Fruit fly (Drosophila melanogaster) whole organism, embryonic: Measurements from ENCODE around the gene CG13385.

Experiments
- CG11093 ChIP-seq: fragments of 200-800 bp; sonication (Bioruptor generic); IDR thresholded peaks from 3 replicates; pipeline ENCODE4 v1.3.6; 2022; ENCODE audit warnings: missing biosample characterization, missing genetic modification characterization
- CG13287 ChIP-seq: fragments of 200-800 bp; sonication (Bioruptor generic); IDR thresholded peaks from 2 replicates; pipeline ENCODE4 v1.3.6; 2022; ENCODE audit warnings: missing biosample characterization, missing genetic modification characterization; ENCODE audit not compliant: partially characterized antibody
- CG14667 ChIP-seq: fragments of 200-800 bp; sonication (Bioruptor generic); IDR thresholded peaks from 2 replicates; pipeline ENCODE4 v1.3.6; 2022; ENCODE audit warnings: missing biosample characterization, missing genetic modification characterization
- CG17186 ChIP-seq: fragments of 200-800 bp; sonication (Bioruptor generic); optimal IDR thresholded peaks from 3 replicates; lab custom pipeline; 2017; ENCODE audit warnings: missing biosample characterization, missing genetic modification reagents, missing genetic modification characterization
- CG17568 ChIP-seq: fragments of 200-800 bp; sonication (Bioruptor generic); optimal IDR thresholded peaks from 2 replicates; lab custom pipeline; 2018; ENCODE audit warnings: missing biosample characterization, mild to moderate bottlenecking, missing genetic modification characterization, moderate library complexity
- CG2678 ChIP-seq: fragments of 200-800 bp; sonication (Bioruptor generic); optimal IDR thresholded peaks from 3 replicates; lab custom pipeline; 2019; ENCODE audit warnings: missing biosample characterization, mild to moderate bottlenecking, missing genetic modification characterization, moderate library complexity
- CG31388 ChIP-seq: fragments of 200-800 bp; sonication (Bioruptor generic); optimal IDR thresholded peaks from 2 replicates; lab custom pipeline; 2016; ENCODE audit warnings: missing biosample characterization, missing genetic modification characterization
- CG32767 ChIP-seq: fragments of 200-800 bp; sonication (Bioruptor generic); IDR thresholded peaks from 2 replicates; pipeline ENCODE4 v1.3.6; 2022; ENCODE audit warnings: missing biosample characterization, missing genetic modification characterization
- CG34422 ChIP-seq: fragments of 200-800 bp; sonication (Bioruptor generic); IDR thresholded peaks from 3 replicates; pipeline ENCODE4 v1.3.6; 2022; ENCODE audit warnings: missing biosample characterization, missing genetic modification characterization
- CG6175 ChIP-seq: fragments of 200-800 bp; sonication (Bioruptor generic); IDR thresholded peaks from 3 replicates; pipeline ENCODE4 v1.3.6; 2022; ENCODE audit warnings: missing biosample characterization, missing genetic modification characterization
- CG6254 ChIP-seq: fragments of 200-800 bp; sonication (Bioruptor generic); optimal IDR thresholded peaks from 3 replicates; lab custom pipeline; 2017; ENCODE audit warnings: mild to moderate bottlenecking, missing biosample characterization, missing genetic modification reagents, missing genetic modification characterization
- CG6654 ChIP-seq: fragments of 200-800 bp; sonication (Bioruptor generic); optimal IDR thresholded peaks from 2 replicates; lab custom pipeline; 2017; ENCODE audit warnings: missing biosample characterization, mild to moderate bottlenecking, missing genetic modification characterization
- CG7271 ChIP-seq: fragments of 200-800 bp; sonication (Bioruptor generic); optimal IDR thresholded peaks from 2 replicates; lab custom pipeline; 2018; ENCODE audit warnings: missing biosample characterization, mild to moderate bottlenecking, missing genetic modification characterization, moderate library complexity
- CG7745 ChIP-seq: fragments of 200-800 bp; sonication (Bioruptor generic); optimal IDR thresholded peaks from 2 replicates; lab custom pipeline; 2018; ENCODE audit warnings: missing biosample characterization, mild to moderate bottlenecking, missing genetic modification characterization, moderate library complexity
- CG8944 ChIP-seq: fragments of 200-800 bp; sonication (Bioruptor generic); optimal IDR thresholded peaks from 3 replicates; lab custom pipeline; 2016; ENCODE audit warnings: missing biosample characterization, missing genetic modification characterization
- Chrac-16 ChIP-seq: fragments of 200-800 bp; sonication (Bioruptor generic); optimal IDR thresholded peaks from 3 replicates; lab custom pipeline; 2016; ENCODE audit warnings: missing biosample characterization, missing genetic modification characterization
- Dek ChIP-seq: fragments of 200-800 bp; sonication (Bioruptor generic); optimal IDR thresholded peaks from 3 replicates; lab custom pipeline; 2019; ENCODE audit warnings: missing biosample characterization, mild to moderate bottlenecking, missing genetic modification characterization, moderate library complexity
- Drgx ChIP-seq: fragments of 200-800 bp; sonication (Bioruptor generic); IDR thresholded peaks from 2 replicates; pipeline ENCODE4 v1.3.6; 2022; ENCODE audit warnings: missing biosample characterization, missing genetic modification characterization
- E2f1 ChIP-seq: fragments of 200-800 bp; sonication (Bioruptor generic); IDR thresholded peaks from 2 replicates; pipeline ENCODE4 v1.3.6; 2022; ENCODE audit warnings: missing biosample characterization, missing genetic modification characterization
- ERR ChIP-seq: fragments of 200-800 bp; sonication (Bioruptor generic); optimal IDR thresholded peaks from 2 replicates; lab custom pipeline; 2016; ENCODE audit warnings: missing biosample characterization, missing genetic modification characterization
- Hr78 ChIP-seq, 2 experiments: fragments of 200-800 bp in 1 of 2; fragments of >200 bp in 1 of 2; sonication (Bioruptor generic) in 1 of 2; optimal IDR thresholded peaks; 2 replicates each; lab custom pipeline; 2017 to 2019; ENCODE audit warnings: missing biosample characterization in 2 of 2, missing genetic modification characterization in 2 of 2, mild to moderate bottlenecking in 1 of 2, moderate library complexity in 1 of 2
- Lim3 ChIP-seq: fragments of 200-800 bp; sonication (Bioruptor generic); IDR thresholded peaks from 2 replicates; pipeline ENCODE4 v1.3.6; 2022; ENCODE audit warnings: missing biosample characterization, missing genetic modification characterization
- Lpt ChIP-seq: fragments of >200 bp; optimal IDR thresholded peaks from 2 replicates; lab custom pipeline; 2018; ENCODE audit warnings: missing biosample characterization, missing genetic modification characterization
- NfI ChIP-seq: fragments of 200-800 bp; sonication (Bioruptor generic); optimal IDR thresholded peaks from 3 replicates; lab custom pipeline; 2018; ENCODE audit warnings: missing biosample characterization, mild to moderate bottlenecking, missing genetic modification characterization, moderate library complexity
- Opbp ChIP-seq: fragments of 200-800 bp; sonication (Bioruptor generic); IDR thresholded peaks from 3 replicates; pipeline ENCODE4 v1.3.6; 2022; ENCODE audit warnings: missing biosample characterization, missing genetic modification characterization; ENCODE audit not compliant: partially characterized antibody
- Ptx1 ChIP-seq: fragments of 200-800 bp; sonication (Bioruptor generic); IDR thresholded peaks from 2 replicates; pipeline ENCODE4 v1.3.6; 2022; ENCODE audit warnings: missing biosample characterization, missing genetic modification characterization
- Rfx ChIP-seq: fragments of 200-800 bp; sonication (Bioruptor generic); IDR thresholded peaks from 2 replicates; pipeline ENCODE4 v1.3.6; 2022; ENCODE audit warnings: missing biosample characterization, missing genetic modification characterization
- Six4 ChIP-seq: fragments of 200-800 bp; sonication (Bioruptor generic); optimal IDR thresholded peaks from 2 replicates; lab custom pipeline; 2016; ENCODE audit warnings: missing biosample characterization, missing genetic modification characterization
- Sox100B ChIP-seq: fragments of 200-800 bp; sonication (Bioruptor generic); optimal IDR thresholded peaks from 3 replicates; lab custom pipeline; 2018; ENCODE audit warnings: missing biosample characterization, mild to moderate bottlenecking, missing genetic modification characterization
- Xrp1 ChIP-seq: fragments of 200-800 bp; sonication (Bioruptor generic); IDR thresholded peaks from 2 replicates; pipeline ENCODE4 v1.3.6; 2022; ENCODE audit warnings: missing biosample characterization, missing genetic modification characterization
- ab ChIP-seq: fragments of 200-800 bp; sonication (Bioruptor generic); optimal IDR thresholded peaks from 2 replicates; lab custom pipeline; 2016; ENCODE audit warnings: missing biosample characterization, missing genetic modification characterization
- chif ChIP-seq, 2 experiments: fragments of 200-800 bp; sonication (Bioruptor generic); optimal IDR thresholded peaks; 3 replicates each; lab custom pipeline; 2016; ENCODE audit warnings: missing biosample characterization in 2 of 2, missing genetic modification characterization in 2 of 2
- dm ChIP-seq: fragments of 200-800 bp; sonication (Bioruptor generic); optimal IDR thresholded peaks from 3 replicates; lab custom pipeline; 2016; ENCODE audit warnings: missing biosample characterization, missing genetic modification characterization
- hbn ChIP-seq: fragments of 200-800 bp; sonication (Bioruptor generic); IDR thresholded peaks from 2 replicates; pipeline ENCODE4 v1.3.6; 2022; ENCODE audit warnings: missing biosample characterization, missing genetic modification characterization; ENCODE audit not compliant: partially characterized antibody
- hth ChIP-seq: fragments of >200 bp; optimal IDR thresholded peaks from 2 replicates; lab custom pipeline; 2017; ENCODE audit warnings: inconsistent platforms
- kah ChIP-seq: fragments of 200-800 bp; sonication (Bioruptor generic); optimal IDR thresholded peaks from 2 replicates; lab custom pipeline; 2018; ENCODE audit warnings: missing biosample characterization, mild to moderate bottlenecking, missing genetic modification characterization
- lbe ChIP-seq: fragments of 200-800 bp; sonication (Bioruptor generic); optimal IDR thresholded peaks from 2 replicates; lab custom pipeline; 2016; ENCODE audit warnings: missing biosample characterization, mild to moderate bottlenecking, missing genetic modification characterization
- maf-S ChIP-seq: fragments of 200-800 bp; sonication (Bioruptor generic); optimal IDR thresholded peaks from 2 replicates; lab custom pipeline; 2016; ENCODE audit warnings: missing biosample characterization, missing genetic modification characterization
- mam ChIP-seq: fragments of 200-800 bp; sonication (Bioruptor generic); optimal IDR thresholded peaks from 3 replicates; lab custom pipeline; 2016; ENCODE audit warnings: missing biosample characterization, missing genetic modification characterization
- mld ChIP-seq: fragments of 200-800 bp; sonication (Bioruptor generic); IDR thresholded peaks from 3 replicates; pipeline ENCODE4 v1.3.6; 2022; ENCODE audit warnings: missing biosample characterization, missing genetic modification characterization; ENCODE audit not compliant: partially characterized antibody
- nerfin-2 ChIP-seq: fragments of 200-800 bp; sonication (Bioruptor generic); IDR thresholded peaks from 2 replicates; pipeline ENCODE4 v1.3.6; 2022; ENCODE audit warnings: missing biosample characterization, missing genetic modification characterization; ENCODE audit not compliant: partially characterized antibody
- otp ChIP-seq: fragments of 200-800 bp; sonication (Bioruptor generic); IDR thresholded peaks from 3 replicates; pipeline ENCODE4, ENCODE4 v1.3.6; 2022; ENCODE audit warnings: missing biosample characterization, missing genetic modification characterization
- sens ChIP-seq: fragments of 200-800 bp; sonication (Bioruptor generic); peaks from one replicate; lab custom pipeline; 2016; ENCODE audit warnings: missing biosample characterization, missing genetic modification characterization
- sens-2 ChIP-seq: fragments of 200-800 bp; sonication (Bioruptor generic); IDR thresholded peaks from 2 replicates; pipeline ENCODE4 v1.3.6; 2022; ENCODE audit warnings: missing biosample characterization, missing genetic modification characterization
- trem ChIP-seq: fragments of 200-800 bp; optimal IDR thresholded peaks from 3 replicates; lab custom pipeline; 2019; ENCODE audit warnings: missing biosample characterization, mild to moderate bottlenecking, missing genetic modification characterization, moderate library complexity
- ttk ChIP-seq: fragments of 200-800 bp; sonication (Bioruptor generic); IDR thresholded peaks from 2 replicates; pipeline ENCODE4 v2.1.2; 2022; ENCODE audit warnings: missing biosample characterization, missing genetic modification characterization
- vnd ChIP-seq: fragments of 200-800 bp; sonication (Bioruptor generic); IDR thresholded peaks from 3 replicates; pipeline ENCODE4 v1.3.6; 2022; ENCODE audit warnings: missing biosample characterization, missing genetic modification characterization; ENCODE audit not compliant: partially characterized antibody
- vvl ChIP-seq: fragments of 200-800 bp; sonication (Bioruptor generic); IDR thresholded peaks from 2 replicates; pipeline ENCODE4 v1.3.6; 2022; ENCODE audit warnings: missing biosample characterization, missing genetic modification characterization
- zen ChIP-seq: fragments of 200-800 bp; sonication (Bioruptor generic); optimal IDR thresholded peaks from 3 replicates; lab custom pipeline; 2018; ENCODE audit warnings: missing biosample characterization, mild to moderate bottlenecking, missing genetic modification characterization, moderate library complexity
- zen2 ChIP-seq: fragments of 200-800 bp; sonication (Bioruptor generic); IDR thresholded peaks from 3 replicates; pipeline ENCODE4 v1.3.6; 2022; ENCODE audit warnings: missing biosample characterization, missing genetic modification characterization; ENCODE audit not compliant: partially characterized antibody
- zf30C ChIP-seq: fragments of 200-800 bp; sonication (Bioruptor generic); optimal IDR thresholded peaks from 3 replicates; lab custom pipeline; 2018; ENCODE audit warnings: missing biosample characterization, mild to moderate bottlenecking, missing genetic modification characterization

Gene CG13385

dm6 chr2L:8437176-8437575, 40.7 kb downstream of the CG13385 start, which contains the start of the genes D12 and Chrac-14 (continued):
- peak; percentile 39; the same call in 1 of the 3 replicates for TF ChIP-seq CG34422 (GFP tag; lab: Robert Waterston, UW)
- no peak for TF ChIP-seq Six4
- no peak for TF ChIP-seq CG32767 (GFP tag; lab: Robert Waterston, UW)
- TF ChIP-seq CG7745 (tag; lab: Kevin White, UChicago) = no peak
- no peak for TF ChIP-seq ttk (GFP tag; lab: Robert Waterston, UW)
- TF ChIP-seq CG14667 (GFP tag; lab: Robert Waterston, UW) = no peak
- no peak for TF ChIP-seq zen2
- TF ChIP-seq ab (GFP tag; lab: Kevin White, UChicago) = no peak
- no peak for TF ChIP-seq CG6654 (GFP tag; lab: Kevin White, UChicago)
- no peak; the same call in 1 of the 2 replicates for TF ChIP-seq Rfx (GFP tag; lab: Robert Waterston, UW)
- TF ChIP-seq CG11093 (GFP tag; lab: Robert Waterston, UW) = no peak
- TF ChIP-seq Opbp (GFP tag; lab: Robert Waterston, UW) = 0 out of 3 replicates have a peak, but pooled peaks have one; percentile 7
- TF ChIP-seq vvl (GFP tag; lab: Robert Waterston, UW) = 0 out of 2 replicates have a peak, but pooled peaks have one; percentile 17
- TF ChIP-seq E2f1 (GFP tag; lab: Robert Waterston, UW) = peak; percentile 37; the same call in 1 of the 2 replicates
- TF ChIP-seq CG13287 (GFP tag; lab: Robert Waterston, UW) = 0 out of 2 replicates have a peak, but pooled peaks have one; percentile 33
- peak; percentile 53 for TF ChIP-seq sens
- no peak for TF ChIP-seq sens-2 (GFP tag; lab: Robert Waterston, UW)
- no peak for TF ChIP-seq nerfin-2 (GFP tag; lab: Robert Waterston, UW)
- no peak for TF ChIP-seq zf30C (GFP tag; lab: Kevin White, UChicago)
- TF ChIP-seq CG17186 (GFP tag; lab: Kevin White, UChicago) = peak; percentile 79
- peak; percentile 32 for TF ChIP-seq maf-S (GFP tag; lab: Kevin White, UChicago)
- no peak for TF ChIP-seq Dek (tag; lab: Kevin White, UChicago)
- TF ChIP-seq Sox100B (GFP tag; lab: Kevin White, UChicago) = no peak
- TF ChIP-seq otp (GFP tag; lab: Robert Waterston, UW) = no peak
- no peak for TF ChIP-seq Drgx (GFP tag; lab: Robert Waterston, UW)
- no peak for TF ChIP-seq Lpt (GFP tag; lab: Kevin White, UChicago)
- no peak for TF ChIP-seq lbe
- TF ChIP-seq hth (lab: Kevin White, UChicago) = no peak
- peak; percentile 49 for TF ChIP-seq trem (tag; lab: Kevin White, UChicago)
- no peak for TF ChIP-seq CG31388 (GFP tag; lab: Kevin White, UChicago)
- TF ChIP-seq Lim3 (GFP tag; lab: Robert Waterston, UW) = no peak
- TF ChIP-seq CG6254 (GFP tag; lab: Kevin White, UChicago) = no peak
- no peak for TF ChIP-seq Chrac-16 (GFP tag; lab: Kevin White, UChicago)
- TF ChIP-seq kah (GFP tag; lab: Kevin White, UChicago) = no peak
- no peak for TF ChIP-seq NfI (GFP tag; lab: Kevin White, UChicago)
- no peak for TF ChIP-seq zen (tag; lab: Kevin White, UChicago)
- no peak for TF ChIP-seq Ptx1
- no peak for TF ChIP-seq CG8944
- TF ChIP-seq CG17568 (GFP tag; lab: Kevin White, UChicago) = no peak
- no peak for TF ChIP-seq CG2678 (tag; lab: Kevin White, UChicago)
- TF ChIP-seq CG6175 (GFP tag; lab: Robert Waterston, UW) = no peak
- TF ChIP-seq dm = peak; percentile 24
- TF ChIP-seq mam = peak; percentile 37
- no peak for TF ChIP-seq hbn (GFP tag; lab: Robert Waterston, UW)
- TF ChIP-seq vnd = no peak
- TF ChIP-seq Xrp1 (GFP tag; lab: Robert Waterston, UW) = peak; percentile 12; the same call in 1 of the 2 replicates
- TF ChIP-seq ERR (GFP tag; lab: Kevin White, UChicago) = no peak
- TF ChIP-seq Hr78 (GFP tag; optimal IDR thresholded peaks at IDR 0.05; lab: Kevin White, UChicago) = no peak
- TF ChIP-seq CG7271 (tag; lab: Kevin White, UChicago) = no peak
- TF ChIP-seq mld (GFP tag; lab: Robert Waterston, UW) = no peak
- no peak for TF ChIP-seq chif (GFP tag; optimal IDR thresholded peaks at IDR 0.05; lab: Kevin White, UChicago)
